Fruit fly (Drosophila melanogaster) whole organism, pupa: ENCODE measurements around the gene pdm2.

ENCODE experiments used
- CG32121 ChIP-seq: fragments of 200-800 bp; sonication (Bioruptor generic); IDR thresholded peaks from 2 replicates; pipeline ENCODE4 v1.3.6; 2022; ENCODE audit warnings: missing biosample characterization, missing genetic modification characterization
- EcR ChIP-seq: fragments of 200-800 bp; sonication (Bioruptor generic); optimal IDR thresholded peaks from 3 replicates; lab custom pipeline; 2019; ENCODE audit warnings: missing biosample characterization, missing genetic modification characterization, mild to moderate bottlenecking, moderate library complexity, missing genetic modification reagents
- gl ChIP-seq: fragments of 200-800 bp; sonication (Bioruptor generic); optimal IDR thresholded peaks from 2 replicates; lab custom pipeline; 2018; ENCODE audit warnings: missing biosample characterization, mild to moderate bottlenecking, missing genetic modification characterization

- TF ChIP-seq EcR (GFP tag; lab: Kevin White, UChicago) = no peak
- TF ChIP-seq gl (tag; lab: Kevin White, UChicago) = no peak
- TF ChIP-seq CG32121 (GFP tag; lab: Robert Waterston, UW) = no peak
Measured at dm6 chr2L:12656865-12657264, at the start of gene pdm2.
